Worm (Caenorhabditis elegans): Measurements from ENCODE around the gene str-41.

DNA sequence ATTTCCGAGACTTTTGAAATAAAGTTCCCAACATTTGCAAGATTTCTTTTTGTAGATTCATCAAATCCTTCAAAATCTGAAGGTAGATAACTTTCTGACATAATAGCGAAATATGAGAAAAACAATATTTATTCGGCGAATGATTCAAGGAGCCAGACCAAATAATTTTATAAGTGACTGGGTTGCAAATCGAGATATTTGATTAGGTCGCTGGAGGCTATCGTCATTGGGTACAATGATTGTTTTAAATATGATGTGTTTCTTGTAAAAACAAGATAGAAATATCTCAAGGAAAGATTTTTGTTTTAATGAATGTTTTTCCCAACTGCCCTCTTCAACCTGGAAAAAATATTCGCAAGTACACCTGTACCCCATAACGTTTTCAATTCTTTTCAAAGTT is 17.1 kb downstream of the str-41 start, which contains the start of gene srw-69:
- TF ChIP-seq tlp-1 (tag; optimal IDR thresholded peaks at IDR 0.05) (no peak), lsy-2 (tag; optimal IDR thresholded peaks at IDR 0.05) (no peak), lin-13 (GFP tag; optimal IDR thresholded peaks at IDR 0.05) (no peak), jun-1 (tag; optimal IDR thresholded peaks at IDR 0.05) (no peak), fos-1 (tag; optimal IDR thresholded peaks at IDR 0.05) (no peak), efl-3 (GFP tag; optimal IDR thresholded peaks at IDR 0.05) (no peak), sup-37 (GFP tag; optimal IDR thresholded peaks at IDR 0.05) (no peak), ama-1 (optimal IDR thresholded peaks at IDR 0.05) (no peak)
